Fruit fly (Drosophila melanogaster): ENCODE measurements around the gene Ufd1.
A peak's percentile ranks its signal among the peaks of the same experiment; 100 is the strongest.

The Ufd1 gene

dm6 chr3L:11123088-11123487 lies at the start of gene Ufd1, which contains the start of gene NaPi-III:
Ufd1 (minus strand) TSS chr3L:11123216.
NaPi-III (plus strand) TSS chr3L:11123348.
- TF ChIP-seq CG8478 (optimal IDR thresholded peaks at IDR 0.05) (no peak), usp (GFP tag; optimal IDR thresholded peaks at IDR 0.05) (no peak), psq (optimal IDR thresholded peaks at IDR 0.05) (no peak), pan (optimal IDR thresholded peaks at IDR 0.05) (no peak), Dll (optimal IDR thresholded peaks at IDR 0.05) (no peak), EcR (GFP tag; optimal IDR thresholded peaks at IDR 0.05) (no peak)

DNA sequence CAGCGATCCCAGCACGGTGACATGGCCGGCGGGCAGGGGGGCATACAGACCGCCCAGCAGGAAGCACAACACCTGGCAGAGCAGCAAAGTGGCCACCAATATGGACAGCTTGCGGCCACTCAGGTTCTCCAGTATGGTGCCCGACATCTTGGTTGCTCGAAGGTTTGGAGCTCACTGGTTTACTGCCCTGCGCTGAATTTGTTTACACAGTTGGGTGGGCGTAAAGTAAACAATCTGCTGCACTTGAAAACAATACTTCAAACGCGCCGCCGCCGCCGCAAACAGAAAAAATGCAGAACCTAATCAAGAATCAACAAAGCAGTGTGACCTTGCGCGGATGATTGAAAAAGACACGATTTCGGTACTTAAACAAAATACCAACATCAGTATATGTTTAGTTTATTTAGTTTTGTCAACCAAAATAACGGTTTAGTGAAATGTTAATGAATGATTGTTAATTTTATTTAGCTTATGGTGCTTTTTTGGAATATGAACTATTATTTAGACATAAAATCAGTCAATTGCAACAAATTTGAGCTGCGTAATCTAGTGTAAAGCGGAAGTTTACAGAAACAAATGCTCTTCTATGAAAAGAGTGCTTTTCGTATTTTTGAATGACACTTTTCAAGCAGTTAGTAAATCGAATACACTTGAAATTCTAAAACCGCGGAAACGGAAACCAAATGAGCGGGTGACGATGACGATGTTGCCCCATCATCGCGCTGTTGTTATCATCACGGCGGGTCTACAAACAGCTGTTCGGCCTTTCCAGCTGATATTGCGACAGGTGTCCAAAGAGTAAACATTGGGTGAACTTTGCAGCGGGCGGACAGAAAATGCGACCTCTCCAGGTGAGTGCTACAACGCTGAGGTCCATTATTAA lies 46.5 kb upstream of the Ufd1 start, which contains the start of the genes wls and Adck5:
Gene wls (minus strand): TSS at position 327 of the 883 bp plus-strand sequence.
Gene Adck5 (plus strand): TSS at position 519 of the 883 bp plus-strand sequence.
- TF ChIP-seq pan (optimal IDR thresholded peaks at IDR 0.05): peak; percentile 52
- TF ChIP-seq CG8478 (optimal IDR thresholded peaks at IDR 0.05): no peak
- TF ChIP-seq psq (optimal IDR thresholded peaks at IDR 0.05): no peak
- no peak for TF ChIP-seq Dll (optimal IDR thresholded peaks at IDR 0.05)
- no peak for TF ChIP-seq EcR (GFP tag; optimal IDR thresholded peaks at IDR 0.05)
- TF ChIP-seq usp (GFP tag; optimal IDR thresholded peaks at IDR 0.05): no peak

DNA sequence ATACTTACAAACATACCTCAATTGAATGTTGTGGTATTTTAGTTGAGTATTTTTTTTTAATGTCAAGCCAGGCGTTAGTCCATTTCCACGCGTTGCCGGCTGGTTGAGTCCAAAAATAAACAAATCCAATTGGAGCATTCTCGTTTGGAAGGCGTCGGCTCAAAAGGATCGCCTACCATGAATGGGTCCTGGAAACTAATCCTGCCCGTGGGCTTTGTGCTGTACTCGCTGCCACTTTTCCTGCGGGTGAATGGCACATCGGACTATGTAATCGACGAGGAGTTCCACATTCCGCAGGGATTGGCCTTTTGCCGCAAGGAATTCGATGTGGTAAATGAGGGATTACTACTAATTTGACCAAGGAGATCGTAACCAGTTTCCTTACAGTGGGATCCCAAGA lies 41.9 kb upstream of the Ufd1 start, which contains the start of gene Alg10:
Gene Alg10 (plus strand): TSS at position 73 of the 400 bp plus-strand sequence.
- TF ChIP-seq Dll (optimal IDR thresholded peaks at IDR 0.05): no peak
- TF ChIP-seq EcR (GFP tag; optimal IDR thresholded peaks at IDR 0.05): no peak
- TF ChIP-seq CG8478 (optimal IDR thresholded peaks at IDR 0.05): no peak
- TF ChIP-seq pan (optimal IDR thresholded peaks at IDR 0.05): no peak
- no peak for TF ChIP-seq psq (optimal IDR thresholded peaks at IDR 0.05)
- no peak for TF ChIP-seq usp (GFP tag; optimal IDR thresholded peaks at IDR 0.05)

DNA sequence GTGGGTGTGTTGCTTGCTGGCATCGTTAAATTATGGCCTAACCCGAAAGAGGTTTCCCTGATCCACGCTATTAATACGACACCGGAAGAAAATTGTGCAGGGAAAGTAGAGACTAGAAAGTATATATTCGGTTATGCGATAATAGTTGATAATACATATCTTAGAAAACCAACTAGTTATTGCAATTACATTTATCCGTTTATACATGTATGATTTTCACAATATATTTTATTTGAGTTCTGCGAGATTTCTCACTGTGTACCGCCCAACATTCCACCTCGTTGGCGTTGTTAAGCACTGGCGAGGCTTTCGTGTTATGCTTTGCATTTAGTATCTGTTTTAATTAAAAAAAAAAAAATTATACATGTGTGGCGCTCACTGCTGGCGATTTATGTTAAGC lies 32.4 kb upstream of the Ufd1 start:
- no peak for TF ChIP-seq CG8478 (optimal IDR thresholded peaks at IDR 0.05)
- TF ChIP-seq EcR (GFP tag; optimal IDR thresholded peaks at IDR 0.05): no peak
- no peak for TF ChIP-seq psq (optimal IDR thresholded peaks at IDR 0.05)
- TF ChIP-seq Dll (optimal IDR thresholded peaks at IDR 0.05): no peak
- TF ChIP-seq pan (optimal IDR thresholded peaks at IDR 0.05): no peak
- TF ChIP-seq usp (GFP tag; optimal IDR thresholded peaks at IDR 0.05): no peak

DNA sequence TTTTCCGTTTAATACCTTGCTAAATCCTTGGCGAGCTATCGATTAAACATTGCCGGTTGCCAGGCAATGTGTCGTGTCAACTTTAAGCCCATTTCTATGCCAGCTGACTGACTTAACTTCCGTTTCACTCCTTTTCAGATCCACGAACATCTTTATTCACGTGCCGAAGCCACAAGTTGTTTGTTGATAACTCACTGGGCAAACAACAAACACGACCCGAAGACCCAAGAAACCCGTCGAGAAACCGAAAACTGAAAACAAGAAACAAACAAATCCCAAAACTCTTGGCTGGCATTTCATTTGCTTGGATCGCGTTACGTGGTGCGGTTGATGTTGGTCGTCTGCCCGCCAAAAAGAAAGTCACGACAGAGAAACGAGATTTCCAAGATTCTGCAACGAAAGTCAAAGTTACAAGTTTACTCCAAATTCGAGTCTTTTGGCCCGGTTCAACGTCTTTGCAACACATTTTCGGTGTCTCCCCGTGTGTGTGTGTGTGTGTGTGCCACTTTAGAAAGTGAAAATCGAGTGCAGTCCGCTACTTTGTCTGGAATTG lies 27.8 kb upstream of the Ufd1 start, which contains the start of gene CG6216:
Gene CG6216 (minus strand): TSS at position 51 of the 553 bp plus-strand sequence.
- no peak for TF ChIP-seq Dll (optimal IDR thresholded peaks at IDR 0.05)
- no peak for TF ChIP-seq usp (GFP tag; optimal IDR thresholded peaks at IDR 0.05)
- no peak for TF ChIP-seq pan (optimal IDR thresholded peaks at IDR 0.05)
- no peak for TF ChIP-seq EcR (GFP tag; optimal IDR thresholded peaks at IDR 0.05)
- no peak for TF ChIP-seq CG8478 (optimal IDR thresholded peaks at IDR 0.05)
- TF ChIP-seq psq (optimal IDR thresholded peaks at IDR 0.05): no peak

- TF ChIP-seq usp (GFP tag; optimal IDR thresholded peaks at IDR 0.05) (no peak), psq (optimal IDR thresholded peaks at IDR 0.05) (no peak), CG8478 (optimal IDR thresholded peaks at IDR 0.05) (no peak)
Measured at dm6 chr3L:11148478-11149251, 25.6 kb upstream of the Ufd1 start.

DNA sequence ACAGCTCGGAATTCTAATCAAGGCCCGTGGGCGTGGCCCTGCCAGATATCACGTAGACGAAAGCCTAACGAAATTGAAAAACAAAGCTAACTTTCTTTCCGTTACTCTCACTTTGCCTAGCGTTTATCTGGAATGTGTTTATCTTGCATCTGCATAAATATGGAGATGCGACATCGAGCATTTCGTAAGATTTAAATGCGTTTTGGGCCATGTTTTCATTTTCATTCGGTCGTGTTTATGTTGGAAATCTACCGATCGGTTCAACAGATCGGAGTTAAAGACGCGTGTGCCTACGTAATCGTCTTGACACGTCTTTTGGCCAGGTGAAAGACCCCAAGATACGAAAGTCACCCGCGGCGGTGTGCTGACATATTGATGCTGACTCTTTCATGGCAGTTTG lies 24.7 kb upstream of the Ufd1 start:
- TF ChIP-seq CG8478 (optimal IDR thresholded peaks at IDR 0.05) (no peak), Dll (optimal IDR thresholded peaks at IDR 0.05) (no peak), EcR (GFP tag; optimal IDR thresholded peaks at IDR 0.05) (no peak), pan (optimal IDR thresholded peaks at IDR 0.05) (no peak), psq (optimal IDR thresholded peaks at IDR 0.05) (no peak), usp (GFP tag; optimal IDR thresholded peaks at IDR 0.05) (no peak)

DNA sequence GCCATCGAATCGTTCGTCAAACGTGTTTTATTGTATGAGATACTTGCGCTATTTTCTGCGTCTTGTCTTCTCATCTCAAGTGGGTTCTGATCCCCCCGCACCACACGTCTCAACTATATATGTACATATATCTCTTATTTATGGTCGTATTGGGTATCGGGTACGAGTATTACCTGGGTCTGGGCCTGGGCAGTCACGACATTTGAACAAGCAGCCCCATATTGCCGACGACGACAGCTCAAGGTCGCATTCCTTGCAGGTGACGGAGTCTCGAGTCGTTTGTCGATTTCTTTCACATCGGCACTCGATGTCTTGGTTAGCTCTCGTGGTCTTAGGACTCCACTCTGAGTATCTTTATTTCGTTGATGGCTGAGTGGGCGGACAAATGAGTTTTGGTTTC lies 22.0 kb upstream of the Ufd1 start:
- no peak for TF ChIP-seq EcR (GFP tag; optimal IDR thresholded peaks at IDR 0.05)
- TF ChIP-seq usp (GFP tag; optimal IDR thresholded peaks at IDR 0.05): no peak
- no peak for TF ChIP-seq pan (optimal IDR thresholded peaks at IDR 0.05)
- no peak for TF ChIP-seq psq (optimal IDR thresholded peaks at IDR 0.05)
- no peak for TF ChIP-seq CG8478 (optimal IDR thresholded peaks at IDR 0.05)
- TF ChIP-seq Dll (optimal IDR thresholded peaks at IDR 0.05): no peak

DNA sequence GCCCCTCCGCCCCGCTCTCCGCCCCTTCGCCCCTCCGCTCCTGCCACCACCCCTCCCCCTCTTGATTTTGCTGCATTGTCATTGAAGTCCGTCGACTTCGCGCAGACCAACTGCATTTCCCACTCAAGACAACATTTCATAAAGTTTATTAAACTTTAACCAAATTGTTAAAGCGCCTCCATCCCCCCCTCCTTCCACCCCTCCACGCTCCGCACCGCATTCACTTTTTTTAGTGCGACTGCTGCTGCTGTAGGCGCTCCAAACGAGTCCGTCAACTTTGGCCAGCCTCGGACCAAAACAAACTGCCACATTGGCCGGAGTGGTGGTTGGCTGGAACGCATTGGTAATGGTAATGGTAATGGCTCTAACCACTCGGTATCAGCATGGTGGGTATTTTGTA lies 15.8 kb upstream of the Ufd1 start:
- no peak for TF ChIP-seq CG8478 (optimal IDR thresholded peaks at IDR 0.05)
- no peak for TF ChIP-seq psq (optimal IDR thresholded peaks at IDR 0.05)
- TF ChIP-seq usp (GFP tag; optimal IDR thresholded peaks at IDR 0.05): no peak
- no peak for TF ChIP-seq pan (optimal IDR thresholded peaks at IDR 0.05)
- TF ChIP-seq Dll (optimal IDR thresholded peaks at IDR 0.05): no peak
- TF ChIP-seq EcR (GFP tag; optimal IDR thresholded peaks at IDR 0.05): no peak

- TF ChIP-seq psq (optimal IDR thresholded peaks at IDR 0.05) (no peak), CG8478 (optimal IDR thresholded peaks at IDR 0.05) (no peak), EcR (GFP tag; optimal IDR thresholded peaks at IDR 0.05) (no peak), pan (optimal IDR thresholded peaks at IDR 0.05) (no peak)
Measured at dm6 chr3L:11136349-11136748, 13.3 kb upstream of the Ufd1 start.

DNA sequence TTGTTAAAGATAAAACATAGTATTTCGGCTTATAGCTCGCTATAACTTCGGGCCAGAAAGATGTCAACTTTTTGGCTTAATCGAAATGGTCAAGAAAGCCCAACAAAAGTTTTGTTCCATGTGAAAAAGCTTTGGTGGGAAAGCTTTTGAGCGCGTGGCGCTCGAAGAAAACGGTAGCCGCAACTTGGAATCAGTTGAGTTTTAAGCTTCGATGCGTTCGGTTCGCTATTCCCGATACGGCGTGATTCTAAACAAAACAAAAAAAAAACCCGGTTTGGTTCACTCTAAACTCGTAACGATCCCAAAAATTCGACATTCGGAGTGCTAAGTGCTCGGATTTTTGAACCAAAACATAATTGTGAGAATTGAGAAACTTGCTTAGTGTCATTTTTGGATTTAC lies 12.8 kb upstream of the Ufd1 start, which contains the start of gene IRSp53:
Gene IRSp53 (plus strand): TSS at position 204 of the 400 bp plus-strand sequence.
- TF ChIP-seq psq (optimal IDR thresholded peaks at IDR 0.05) (no peak), Dll (optimal IDR thresholded peaks at IDR 0.05) (no peak), CG8478 (optimal IDR thresholded peaks at IDR 0.05) (no peak), usp (GFP tag; optimal IDR thresholded peaks at IDR 0.05) (no peak), pan (optimal IDR thresholded peaks at IDR 0.05) (no peak), EcR (GFP tag; optimal IDR thresholded peaks at IDR 0.05) (no peak)

All from whole organism.